Fruit fly (Drosophila melanogaster) whole organism, embryonic: ENCODE measurements around the gene superdeath.

Experiments used
- Atf-2 ChIP-seq: fragments of 200-800 bp; sonication (Bioruptor generic); optimal IDR thresholded peaks from 2 replicates; lab custom pipeline; 2016; ENCODE audit warnings: missing biosample characterization, missing genetic modification characterization
- Atf3 ChIP-seq: fragments of 200-800 bp; sonication (Bioruptor generic); optimal IDR thresholded peaks from 3 replicates; lab custom pipeline; 2016; ENCODE audit warnings: missing biosample characterization, missing genetic modification characterization
- CG10979 ChIP-seq: fragments of 200-800 bp; sonication (Bioruptor generic); optimal IDR thresholded peaks from 2 replicates; lab custom pipeline; 2018; ENCODE audit warnings: missing biosample characterization, mild to moderate bottlenecking, missing genetic modification characterization, moderate library complexity
- CG12391 ChIP-seq: fragments of 200-800 bp; sonication (Bioruptor generic); optimal IDR thresholded peaks from 3 replicates; lab custom pipeline; 2018; ENCODE audit warnings: missing biosample characterization, mild to moderate bottlenecking, missing genetic modification characterization, moderate library complexity
- CG13287 ChIP-seq: fragments of 200-800 bp; sonication (Bioruptor generic); IDR thresholded peaks from 2 replicates; pipeline ENCODE4 v1.3.6; 2022; ENCODE audit warnings: missing biosample characterization, missing genetic modification characterization; ENCODE audit not compliant: partially characterized antibody
- CG13894 ChIP-seq: fragments of 200-800 bp; sonication (Bioruptor generic); optimal IDR thresholded peaks from 3 replicates; lab custom pipeline; 2018; ENCODE audit warnings: missing biosample characterization, mild to moderate bottlenecking, missing genetic modification characterization, moderate library complexity
- CG14860 ChIP-seq: fragments of 200-800 bp; sonication (Bioruptor generic); IDR thresholded peaks from 3 replicates; pipeline ENCODE4 v1.3.6; 2022; ENCODE audit warnings: missing biosample characterization, missing genetic modification characterization; ENCODE audit not compliant: partially characterized antibody
- CG15514 ChIP-seq: fragments of 200-800 bp; sonication (Bioruptor generic); optimal IDR thresholded peaks from 3 replicates; lab custom pipeline; 2017; ENCODE audit warnings: missing biosample characterization, missing genetic modification characterization, mild to moderate bottlenecking, moderate library complexity, missing genetic modification reagents
- CG15601 ChIP-seq: fragments of 200-800 bp; sonication (Bioruptor generic); optimal IDR thresholded peaks from 3 replicates; lab custom pipeline; 2019; ENCODE audit warnings: missing biosample characterization, mild to moderate bottlenecking, missing genetic modification characterization, moderate library complexity
- CG16815 ChIP-seq: fragments of 200-800 bp; sonication (Bioruptor generic); optimal IDR thresholded peaks from 3 replicates; lab custom pipeline; 2017; ENCODE audit warnings: missing biosample characterization, mild to moderate bottlenecking, missing genetic modification characterization
- CG17186 ChIP-seq: fragments of 200-800 bp; sonication (Bioruptor generic); optimal IDR thresholded peaks from 3 replicates; lab custom pipeline; 2017; ENCODE audit warnings: missing biosample characterization, missing genetic modification reagents, missing genetic modification characterization
- CG17568 ChIP-seq: fragments of 200-800 bp; sonication (Bioruptor generic); optimal IDR thresholded peaks from 2 replicates; lab custom pipeline; 2018; ENCODE audit warnings: missing biosample characterization, mild to moderate bottlenecking, missing genetic modification characterization, moderate library complexity
- CG17802 ChIP-seq: fragments of 200-800 bp; sonication (Bioruptor generic); optimal IDR thresholded peaks from 2 replicates; lab custom pipeline; 2018; ENCODE audit warnings: missing biosample characterization, mild to moderate bottlenecking, missing genetic modification characterization, moderate library complexity
- CG2712 ChIP-seq: fragments of 200-800 bp; optimal IDR thresholded peaks from 3 replicates; lab custom pipeline; 2019; ENCODE audit warnings: missing biosample characterization, mild to moderate bottlenecking, missing genetic modification characterization, moderate library complexity
- CG31224 ChIP-seq: fragments of 200-800 bp; sonication (Bioruptor generic); IDR thresholded peaks from 2 replicates; pipeline ENCODE4 v1.3.6; 2022; ENCODE audit warnings: missing biosample characterization, missing genetic modification characterization
- CG4707 ChIP-seq: fragments of 200-800 bp; sonication (Bioruptor generic); optimal IDR thresholded peaks from 2 replicates; lab custom pipeline; 2018; ENCODE audit warnings: missing biosample characterization, mild to moderate bottlenecking, missing genetic modification characterization, moderate library complexity
- CG6689 ChIP-seq: fragments of 200-800 bp; sonication (Bioruptor generic); IDR thresholded peaks from 2 replicates; pipeline ENCODE4 v1.3.6; 2022; ENCODE audit warnings: missing biosample characterization, missing genetic modification characterization
- CG7357 ChIP-seq: fragments of 200-800 bp; sonication (Bioruptor generic); IDR thresholded peaks from 3 replicates; pipeline ENCODE4 v1.3.6; 2022; ENCODE audit warnings: missing biosample characterization, missing genetic modification characterization
- CG8924 ChIP-seq: fragments of 200-800 bp; optimal IDR thresholded peaks from 3 replicates; lab custom pipeline; 2019; ENCODE audit warnings: missing biosample characterization, mild to moderate bottlenecking, missing genetic modification characterization, moderate library complexity
- CG8944 ChIP-seq: fragments of 200-800 bp; sonication (Bioruptor generic); optimal IDR thresholded peaks from 3 replicates; lab custom pipeline; 2016; ENCODE audit warnings: missing biosample characterization, missing genetic modification characterization
- E2f1 ChIP-seq: fragments of 200-800 bp; sonication (Bioruptor generic); IDR thresholded peaks from 2 replicates; pipeline ENCODE4 v1.3.6; 2022; ENCODE audit warnings: missing biosample characterization, missing genetic modification characterization
- Eip74EF ChIP-seq, 2 experiments: fragments of 200-800 bp in 1 of 2; fragments of >200 bp in 1 of 2; sonication (Bioruptor generic) in 1 of 2; optimal IDR thresholded peaks; 2 replicates each; lab custom pipeline; 2017 to 2019; ENCODE audit warnings: missing biosample characterization in 2 of 2, missing genetic modification characterization in 2 of 2, mild to moderate bottlenecking in 1 of 2, moderate library complexity in 1 of 2
- Gug ChIP-seq: fragments of 200-800 bp; sonication (Bioruptor generic); IDR thresholded peaks from 4 replicates; pipeline ENCODE4 v1.3.6; 2022; ENCODE audit warnings: missing biosample characterization, missing genetic modification characterization
- H2.0 ChIP-seq: fragments of 200-800 bp; sonication (Bioruptor generic); IDR thresholded peaks from 2 replicates; pipeline ENCODE4 v1.3.6; 2022; ENCODE audit warnings: missing biosample characterization, missing genetic modification characterization
- Hey ChIP-seq: fragments of 200-800 bp; sonication (Bioruptor generic); optimal IDR thresholded peaks from 3 replicates; lab custom pipeline; 2018; ENCODE audit warnings: missing biosample characterization, mild to moderate bottlenecking, missing genetic modification characterization
- MBD-R2 ChIP-seq: fragments of 200-800 bp; sonication (Bioruptor generic); IDR thresholded peaks from 2 replicates; pipeline ENCODE4 v1.3.6; 2022; ENCODE audit warnings: missing biosample characterization, missing genetic modification characterization
- Max ChIP-seq: fragments of 200-800 bp; sonication (Bioruptor generic); optimal IDR thresholded peaks from 2 replicates; lab custom pipeline; 2016; ENCODE audit warnings: missing biosample characterization, mild to moderate bottlenecking, missing genetic modification characterization
- NC2β ChIP-seq: fragments of 200-800 bp; sonication (Bioruptor generic); optimal IDR thresholded peaks from 2 replicates; lab custom pipeline; 2016; ENCODE audit warnings: missing biosample characterization, missing genetic modification characterization
- NK7.1 ChIP-seq: fragments of 200-800 bp; sonication (Bioruptor generic); optimal IDR thresholded peaks from 3 replicates; lab custom pipeline; 2016; ENCODE audit warnings: missing biosample characterization, missing genetic modification characterization
- Pdp1 ChIP-seq, 2 experiments: fragments of 200-800 bp; sonication (Bioruptor generic); optimal IDR thresholded peaks; 3 replicates each; lab custom pipeline; 2016; ENCODE audit warnings: missing biosample characterization in 2 of 2, missing genetic modification characterization in 2 of 2, mild to moderate bottlenecking in 1 of 2, moderate library complexity in 1 of 2
- Spps ChIP-seq: fragments of 200-800 bp; sonication (Bioruptor generic); optimal IDR thresholded peaks from 2 replicates; lab custom pipeline; 2018; ENCODE audit warnings: missing biosample characterization, mild to moderate bottlenecking, missing genetic modification characterization
- ac ChIP-seq: fragments of 200-800 bp; sonication (Bioruptor generic); optimal IDR thresholded peaks from 3 replicates; lab custom pipeline; 2017; ENCODE audit warnings: missing biosample characterization, mild to moderate bottlenecking, missing genetic modification characterization
- dan ChIP-seq: fragments of 200-800 bp; sonication (Bioruptor generic); IDR thresholded peaks from 2 replicates; pipeline ENCODE4 v1.3.6; 2022; ENCODE audit warnings: missing biosample characterization, missing genetic modification characterization
- ems ChIP-seq: fragments of 200-800 bp; sonication (Bioruptor generic); optimal IDR thresholded peaks from 3 replicates; lab custom pipeline; 2016; ENCODE audit warnings: missing biosample characterization, missing genetic modification characterization
- eyg ChIP-seq: fragments of 200-800 bp; sonication (Bioruptor generic); optimal IDR thresholded peaks from 3 replicates; lab custom pipeline; 2016; ENCODE audit warnings: missing biosample characterization, missing genetic modification characterization
- insv ChIP-seq, 2 experiments: fragments of 200-800 bp; sonication (Bioruptor generic); optimal IDR thresholded peaks; 3 replicates each; lab custom pipeline; 2016 to 2018; ENCODE audit warnings: missing biosample characterization in 2 of 2, missing genetic modification characterization in 2 of 2
- jigr1 ChIP-seq: fragments of 200-800 bp; sonication (Bioruptor generic); IDR thresholded peaks from 3 replicates; pipeline ENCODE4 v1.3.6; 2022; ENCODE audit warnings: missing biosample characterization, missing genetic modification characterization
- knrl ChIP-seq: fragments of 200-800 bp; sonication (Bioruptor generic); IDR thresholded peaks from 3 replicates; pipeline ENCODE4 v1.3.6; 2022; ENCODE audit warnings: missing biosample characterization, missing genetic modification characterization; ENCODE audit not compliant: partially characterized antibody
- lab ChIP-seq: fragments of 200-800 bp; sonication (Bioruptor generic); optimal IDR thresholded peaks from 3 replicates; lab custom pipeline; 2017; ENCODE audit warnings: missing biosample characterization, missing genetic modification characterization, mild to moderate bottlenecking, moderate library complexity, missing genetic modification reagents
- lilli ChIP-seq: fragments of 200-800 bp; sonication (Bioruptor generic); optimal IDR thresholded peaks from 3 replicates; lab custom pipeline; 2016; ENCODE audit warnings: missing biosample characterization, missing genetic modification characterization
- nerfin-1 ChIP-seq: fragments of 200-800 bp; sonication (Bioruptor generic); optimal IDR thresholded peaks from 3 replicates; lab custom pipeline; 2019; ENCODE audit warnings: missing biosample characterization, mild to moderate bottlenecking, missing genetic modification characterization, moderate library complexity
- otp ChIP-seq: fragments of 200-800 bp; sonication (Bioruptor generic); IDR thresholded peaks from 3 replicates; pipeline ENCODE4, ENCODE4 v1.3.6; 2022; ENCODE audit warnings: missing biosample characterization, missing genetic modification characterization
- p53 ChIP-seq: fragments of 200-800 bp; sonication (Bioruptor generic); optimal IDR thresholded peaks from 2 replicates; lab custom pipeline; 2016; ENCODE audit warnings: missing biosample characterization, missing genetic modification characterization
- phol ChIP-seq: fragments of 200-800 bp; sonication (Bioruptor generic); optimal IDR thresholded peaks from 3 replicates; lab custom pipeline; 2018; ENCODE audit warnings: missing biosample characterization, mild to moderate bottlenecking, missing genetic modification characterization, moderate library complexity
- sr ChIP-seq: fragments of 200-800 bp; sonication (Bioruptor generic); IDR thresholded peaks from 3 replicates; pipeline ENCODE4 v1.3.6; 2022; ENCODE audit warnings: missing biosample characterization, missing genetic modification characterization
- stwl ChIP-seq: fragments of 200-800 bp; sonication (Bioruptor generic); optimal IDR thresholded peaks from 3 replicates; lab custom pipeline; 2018; ENCODE audit warnings: missing biosample characterization, mild to moderate bottlenecking, missing genetic modification characterization, moderate library complexity
- toy ChIP-seq: fragments of 200-800 bp; sonication (Bioruptor generic); IDR thresholded peaks from 2 replicates; pipeline ENCODE4 v1.3.6; 2022; ENCODE audit warnings: missing biosample characterization, missing genetic modification characterization
- trem ChIP-seq: fragments of 200-800 bp; optimal IDR thresholded peaks from 3 replicates; lab custom pipeline; 2019; ENCODE audit warnings: missing biosample characterization, mild to moderate bottlenecking, missing genetic modification characterization, moderate library complexity
- unc-4 ChIP-seq: fragments of 200-800 bp; sonication (Bioruptor generic); IDR thresholded peaks from 2 replicates; pipeline ENCODE4 v1.3.6; 2022; ENCODE audit warnings: missing biosample characterization, missing genetic modification characterization; ENCODE audit not compliant: partially characterized antibody

superdeath gene

dm6 chr3R:29130902-29131621, 7.4 kb upstream of the superdeath start, which contains the start of the genes dgt6 and Vha100-1 (continued):
- TF ChIP-seq CG2712 (peak; percentile 53), nerfin-1 (peak; percentile 39), Spps (peak; percentile 0), eyg (GFP tag; lab: Kevin White, UChicago) (no peak), lab (peak; percentile 26), CG6689 (GFP tag; lab: Robert Waterston, UW) (no peak), Hey (tag; lab: Kevin White, UChicago) (no peak), CG14860 (no peak), otp (GFP tag; lab: Robert Waterston, UW) (no peak), NC2β (GFP tag; lab: Kevin White, UChicago) (no peak), CG13894 (tag; lab: Kevin White, UChicago) (no peak), phol (tag; lab: Kevin White, UChicago) (peak; percentile 85), CG12391 (peak; percentile 62), CG17802 (tag; lab: Kevin White, UChicago) (peak; percentile 51), dan (no peak), unc-4 (0 out of 2 replicates have a peak, but pooled peaks have one; percentile 14), ac (GFP tag; lab: Kevin White, UChicago) (no peak), CG15601 (no peak), CG31224 (GFP tag; lab: Robert Waterston, UW) (no peak), Eip74EF (GFP tag; optimal IDR thresholded peaks at IDR 0.05; lab: Kevin White, UChicago) (no peak), Atf3 (GFP tag; lab: Kevin White, UChicago) (no peak), CG17186 (peak; percentile 6), CG10979 (tag; lab: Kevin White, UChicago) (peak; percentile 9), CG15514 (peak; percentile 62), stwl (peak; percentile 82), trem (tag; lab: Kevin White, UChicago) (peak; percentile 83), jigr1 (GFP tag; lab: Robert Waterston, UW) (no peak), sr (GFP tag; lab: Robert Waterston, UW) (no peak), H2.0 (GFP tag; lab: Robert Waterston, UW) (no peak), CG13287 (GFP tag; lab: Robert Waterston, UW) (peak; percentile 58; the same call in 1 of the 2 replicates), MBD-R2 (GFP tag; lab: Robert Waterston, UW) (peak; percentile 65), lilli (GFP tag; lab: Kevin White, UChicago) (no peak), CG8944 (GFP tag; lab: Kevin White, UChicago) (peak; percentile 4), NK7.1 (no peak), CG7357 (peak; percentile 98), p53 (GFP tag; lab: Kevin White, UChicago) (no peak), insv (GFP tag; optimal IDR thresholded peaks at IDR 0.05; lab: Kevin White, UChicago) (peak in 1 of 2 experiments; percentile 13), toy (GFP tag; lab: Robert Waterston, UW) (no peak), Gug (no peak), ems (GFP tag; lab: Kevin White, UChicago) (peak; percentile 35), CG17568 (GFP tag; lab: Kevin White, UChicago) (no peak), CG4707 (GFP tag; lab: Kevin White, UChicago) (no peak), knrl (GFP tag; lab: Robert Waterston, UW) (no peak; the same call in 2 of the 3 replicates), CG8924 (tag; lab: Kevin White, UChicago) (no peak), E2f1 (GFP tag; lab: Robert Waterston, UW) (no peak), Pdp1 (GFP tag; optimal IDR thresholded peaks at IDR 0.05; lab: Kevin White, UChicago) (peak in 1 of 2 experiments; percentile 61), Atf-2 (no peak), Max (peak; percentile 42), CG16815 (GFP tag; lab: Kevin White, UChicago) (no peak)
